Worm (Caenorhabditis elegans) whole organism, L1 larva: ENCODE results near the gene T24B8.3.

Experiments
- C04F5.9 ChIP-seq: sonication (generic microtip); optimal IDR thresholded peaks from 2 replicates; lab custom pipeline; 2016; ENCODE audit warnings: missing genetic modification characterization, missing compliant biosample characterization
- C16A3.4 ChIP-seq: fragments of 150-350 bp; optimal IDR thresholded peaks from 2 replicates; lab custom pipeline; 2014; ENCODE audit warnings: missing biosample characterization, missing genetic modification characterization
- Y116A8C.19 ChIP-seq: sonication (generic microtip); optimal IDR thresholded peaks from 2 replicates; lab custom pipeline; 2016; ENCODE audit warnings: missing compliant biosample characterization, missing genetic modification characterization, borderline replicate concordance
- aha-1 ChIP-seq: fragments of 150-350 bp; optimal IDR thresholded peaks from 2 replicates; lab custom pipeline; 2014; ENCODE audit warnings: missing biosample characterization, missing genetic modification characterization
- alr-1 ChIP-seq: fragments of 200-800 bp; sonication (Bioruptor generic); optimal IDR thresholded peaks from 2 replicates; lab custom pipeline; 2018; ENCODE audit warnings: borderline replicate concordance, mild to moderate bottlenecking, missing genetic modification characterization, missing compliant biosample characterization
- ama-1 ChIP-seq: fragments of 150-350 bp; optimal IDR thresholded peaks from 2 replicates; lab custom pipeline; 2014
- blmp-1 ChIP-seq: fragments of 150-350 bp; optimal IDR thresholded peaks from 2 replicates; lab custom pipeline; 2014; ENCODE audit warnings: missing biosample characterization, missing genetic modification characterization
- ceh-63 ChIP-seq: fragments of 200-800 bp; sonication (Bioruptor generic); optimal IDR thresholded peaks from 2 replicates; lab custom pipeline; 2018; ENCODE audit warnings: mild to moderate bottlenecking, missing genetic modification characterization, missing compliant biosample characterization
- ceh-90 ChIP-seq: sonication (generic microtip); optimal IDR thresholded peaks from 2 replicates; lab custom pipeline; 2016; ENCODE audit warnings: missing genetic modification characterization, missing compliant biosample characterization
- dpl-1 ChIP-seq, 3 experiments: fragments of 150-350 bp in 2 of 3; sonication (generic microtip) in 1 of 3; optimal IDR thresholded peaks; 2 replicates each; lab custom pipeline; 2014 to 2017; ENCODE audit warnings: missing biosample characterization in 3 of 3, missing genetic modification characterization in 3 of 3, missing genetic modification reagents in 3 of 3
- efl-1 ChIP-seq, 4 experiments: fragments of 150-350 bp; optimal IDR thresholded peaks in 3 of 4; peaks in 1 of 4; 1 replicate in 1 of 4; 2 replicates in 3 of 4; lab custom pipeline; 2014; ENCODE audit warnings: missing biosample characterization in 2 of 4, missing genetic modification characterization in 2 of 4, missing genetic modification reagents in 2 of 4
- efl-3 ChIP-seq: fragments of 200-800 bp; sonication (Bioruptor generic); optimal IDR thresholded peaks from 2 replicates; lab custom pipeline; 2018; ENCODE audit warnings: mild to moderate bottlenecking, missing genetic modification characterization, missing compliant biosample characterization
- egl-13 ChIP-seq: sonication (generic microtip); optimal IDR thresholded peaks from 2 replicates; lab custom pipeline; 2016; ENCODE audit warnings: missing genotype, missing genetic modification reagents, missing genetic modification characterization, missing compliant biosample characterization
- elt-2 ChIP-seq: sonication (generic microtip); optimal IDR thresholded peaks from 2 replicates; lab custom pipeline; 2016; ENCODE audit warnings: missing genetic modification characterization, mild to moderate bottlenecking, inconsistent platforms, missing compliant biosample characterization, missing genetic modification reagents
- fkh-4 ChIP-seq: sonication (generic microtip); optimal IDR thresholded peaks from 2 replicates; lab custom pipeline; 2016; ENCODE audit warnings: missing compliant biosample characterization, missing genetic modification characterization, borderline replicate concordance
- fos-1 ChIP-seq: fragments of 150-350 bp; optimal IDR thresholded peaks from 2 replicates; lab custom pipeline; 2014; ENCODE audit warnings: missing biosample characterization, missing genetic modification characterization
- hpl-2 ChIP-seq: fragments of 150-350 bp; optimal IDR thresholded peaks from 2 replicates; lab custom pipeline; 2014; ENCODE audit warnings: missing biosample characterization, missing genetic modification reagents, missing genetic modification characterization
- isw-1 ChIP-seq: fragments of 200-800 bp; sonication (Bioruptor generic); IDR thresholded peaks from 2 replicates; pipeline ENCODE4 v1.3.6; 2022; ENCODE audit warnings: missing genetic modification characterization, missing compliant biosample characterization
- jun-1 ChIP-seq: fragments of 150-350 bp; optimal IDR thresholded peaks from 2 replicates; lab custom pipeline; 2014; ENCODE audit warnings: missing biosample characterization, missing genetic modification reagents, missing genetic modification characterization
- lin-13 ChIP-seq: fragments of 150-350 bp; optimal IDR thresholded peaks from 2 replicates; lab custom pipeline; 2014; ENCODE audit warnings: missing biosample characterization, missing genetic modification reagents, missing genetic modification characterization
- lin-35 ChIP-seq, 2 experiments: fragments of 150-350 bp; optimal IDR thresholded peaks; 2 replicates each; lab custom pipeline; 2014; ENCODE audit warnings: missing biosample characterization in 2 of 2, missing genetic modification characterization in 2 of 2, missing genetic modification reagents in 2 of 2
- lsy-2 ChIP-seq, 2 experiments: fragments of 150-350 bp; optimal IDR thresholded peaks; 2 replicates each; lab custom pipeline; 2014; ENCODE audit warnings: missing biosample characterization in 2 of 2, missing genetic modification characterization in 2 of 2
- mab-9 ChIP-seq: fragments of 200-800 bp; sonication (Bioruptor generic); IDR thresholded peaks from 2 replicates; pipeline ENCODE4 v1.3.6; 2022; ENCODE audit warnings: missing genetic modification reagents, missing genetic modification characterization, missing compliant biosample characterization
- mef-2 ChIP-seq: fragments of 150-350 bp; optimal IDR thresholded peaks from 2 replicates; lab custom pipeline; 2014; ENCODE audit warnings: missing biosample characterization, missing genetic modification characterization
- mep-1 ChIP-seq: fragments of 150-350 bp; optimal IDR thresholded peaks from 2 replicates; lab custom pipeline; 2014; ENCODE audit warnings: missing biosample characterization, missing genetic modification characterization
- nhr-11 ChIP-seq: fragments of 150-350 bp; optimal IDR thresholded peaks from 2 replicates; lab custom pipeline; 2014; ENCODE audit warnings: missing biosample characterization, missing genetic modification characterization
- nhr-12 ChIP-seq: sonication (generic microtip); optimal IDR thresholded peaks from 2 replicates; lab custom pipeline; 2017; ENCODE audit warnings: missing biosample characterization, missing genetic modification characterization
- nhr-20 ChIP-seq: sonication (generic microtip); optimal IDR thresholded peaks from 2 replicates; lab custom pipeline; 2016; ENCODE audit warnings: mild to moderate bottlenecking, missing genetic modification characterization, missing compliant biosample characterization
- nhr-47 ChIP-seq: sonication (generic microtip); optimal IDR thresholded peaks from 2 replicates; lab custom pipeline; 2016; ENCODE audit warnings: mild to moderate bottlenecking, missing genetic modification characterization, moderate library complexity, missing compliant biosample characterization
- nhr-71 ChIP-seq: sonication (generic microtip); optimal IDR thresholded peaks from 2 replicates; lab custom pipeline; 2016; ENCODE audit warnings: mild to moderate bottlenecking, missing genetic modification characterization, moderate library complexity, missing compliant biosample characterization
- nhr-76 ChIP-seq: sonication (generic microtip); optimal IDR thresholded peaks from 2 replicates; lab custom pipeline; 2017; ENCODE audit warnings: missing biosample characterization, missing genetic modification characterization
- nhr-77 ChIP-seq: fragments of 150-350 bp; optimal IDR thresholded peaks from 2 replicates; lab custom pipeline; 2014; ENCODE audit warnings: missing biosample characterization, missing genetic modification characterization
- nhr-85 ChIP-seq: sonication (generic microtip); peaks from one replicate; lab custom pipeline; 2016; ENCODE audit warnings: missing genetic modification characterization, inconsistent platforms, missing compliant biosample characterization
- nhr-90 ChIP-seq: sonication (generic microtip); optimal IDR thresholded peaks from 2 replicates; lab custom pipeline; 2016; ENCODE audit warnings: mild to moderate bottlenecking, missing genetic modification characterization, missing compliant biosample characterization; ENCODE audit not compliant: poor library complexity
- pag-3 ChIP-seq: sonication (generic microtip); optimal IDR thresholded peaks from 2 replicates; lab custom pipeline; 2017; ENCODE audit warnings: missing genetic modification characterization, mild to moderate bottlenecking, missing compliant biosample characterization, antibody characterized with exemption, borderline replicate concordance; ENCODE audit not compliant: insufficient read depth
- pax-3 ChIP-seq: fragments of 200-800 bp; sonication (Bioruptor generic); optimal IDR thresholded peaks from 2 replicates; lab custom pipeline; 2018; ENCODE audit warnings: mild to moderate bottlenecking, missing genetic modification characterization, moderate library complexity, missing compliant biosample characterization
- pqm-1 ChIP-seq: sonication (generic microtip); optimal IDR thresholded peaks from 3 replicates; lab custom pipeline; 2017; ENCODE audit warnings: missing biosample characterization, missing genetic modification characterization
- snpc-4 ChIP-seq: fragments of 150-350 bp; optimal IDR thresholded peaks from 2 replicates; lab custom pipeline; 2014; ENCODE audit warnings: missing biosample characterization, missing genetic modification characterization
- sox-4 ChIP-seq: sonication (generic microtip); optimal IDR thresholded peaks from 2 replicates; lab custom pipeline; 2016; ENCODE audit warnings: missing genetic modification characterization, missing compliant biosample characterization
- swsn-7 ChIP-seq: sonication (generic microtip); optimal IDR thresholded peaks from 2 replicates; lab custom pipeline; 2016; ENCODE audit warnings: missing genetic modification characterization, missing compliant biosample characterization
- tbx-2 ChIP-seq: sonication (generic microtip); optimal IDR thresholded peaks from 2 replicates; lab custom pipeline; 2016; ENCODE audit warnings: missing genetic modification characterization, missing compliant biosample characterization
- tlp-1 ChIP-seq: fragments of 150-350 bp; optimal IDR thresholded peaks from 2 replicates; lab custom pipeline; 2014; ENCODE audit warnings: missing biosample characterization, missing genetic modification characterization
- unc-130 ChIP-seq: fragments of 150-350 bp; optimal IDR thresholded peaks from 2 replicates; lab custom pipeline; 2017; ENCODE audit warnings: missing biosample characterization, missing genetic modification characterization, inconsistent platforms
- unc-62 ChIP-seq: fragments of 150-350 bp; optimal IDR thresholded peaks from 2 replicates; lab custom pipeline; 2014; ENCODE audit warnings: missing biosample characterization, missing genetic modification reagents, missing genetic modification characterization
- unc-86 ChIP-seq: sonication (generic microtip); optimal IDR thresholded peaks from 2 replicates; lab custom pipeline; 2016; ENCODE audit warnings: missing genetic modification characterization, missing compliant biosample characterization
- vab-15 ChIP-seq: sonication (generic microtip); optimal IDR thresholded peaks from 2 replicates; lab custom pipeline; 2017; ENCODE audit warnings: missing genotype, mild to moderate bottlenecking, missing genetic modification characterization, missing compliant biosample characterization
- zag-1 ChIP-seq: fragments of 150-350 bp; optimal IDR thresholded peaks from 2 replicates; lab custom pipeline; 2014; ENCODE audit warnings: missing biosample characterization, missing genetic modification characterization
- zip-4 ChIP-seq: fragments of 200-800 bp; sonication (Bioruptor generic); optimal IDR thresholded peaks from 2 replicates; lab custom pipeline; 2018; ENCODE audit warnings: mild to moderate bottlenecking, missing genetic modification characterization, moderate library complexity, missing compliant biosample characterization
- ztf-11 ChIP-seq, 2 experiments: sonication (generic microtip); optimal IDR thresholded peaks; 2 replicates each; lab custom pipeline; 2016 to 2017; ENCODE audit warnings: missing genetic modification characterization in 2 of 2, missing biosample characterization in 1 of 2, missing compliant biosample characterization in 1 of 2
- ztf-4 ChIP-seq: fragments of 150-350 bp; optimal IDR thresholded peaks from 2 replicates; lab custom pipeline; 2014; ENCODE audit warnings: missing biosample characterization, missing genetic modification characterization

The T24B8.3 gene

ce11 chrII:9056215-9056819 is 4.6 kb downstream of the T24B8.3 start:
- TF ChIP-seq lsy-2 (tag; optimal IDR thresholded peaks at IDR 0.05; lab: Kevin White, UChicago) (peak in 1 of 2 experiments; percentile 43), pag-3 (tag; lab: Kevin White, UChicago) (no peak)

- TF ChIP-seq tlp-1 (no peak), ceh-63 (no peak), efl-1 (optimal IDR thresholded peaks at IDR 0.05; lab: Kevin White, UChicago) (peak; percentile 89 to 91), efl-1 (GFP tag; optimal IDR thresholded peaks at IDR 0.05 in 1 of 2; lab: Kevin White, UChicago) (peak; percentile 89 to 99), tbx-2 (peak; percentile 81), Y116A8C.19 (no peak), unc-130 (peak; percentile 92), fos-1 (tag; lab: Kevin White, UChicago) (peak; percentile 82), jun-1 (tag; lab: Kevin White, UChicago) (peak; percentile 85), nhr-47 (tag; lab: Kevin White, UChicago) (peak; percentile 88), isw-1 (peak; percentile 80), snpc-4 (peak; percentile 78), mab-9 (GFP tag; lab: Robert Waterston, UW) (peak; percentile 44; the same call in 1 of the 2 replicates), ama-1 (lab: Kevin White, UChicago) (peak; percentile 23), nhr-12 (no peak), unc-62 (no peak), ztf-4 (tag; lab: Kevin White, UChicago) (peak; percentile 70), aha-1 (tag; lab: Kevin White, UChicago) (no peak), fkh-4 (tag; lab: Kevin White, UChicago) (no peak), lin-35 (GFP tag; optimal IDR thresholded peaks at IDR 0.05; lab: Kevin White, UChicago) (peak; percentile 90 to 93), C16A3.4 (tag; lab: Kevin White, UChicago) (peak; percentile 96), hpl-2 (peak; percentile 40), sox-4 (peak; percentile 31), lin-13 (GFP tag; lab: Kevin White, UChicago) (peak; percentile 79), unc-86 (tag; lab: Kevin White, UChicago) (peak; percentile 82), elt-2 (no peak), dpl-1 (GFP tag; optimal IDR thresholded peaks at IDR 0.05; lab: Kevin White, UChicago) (peak; percentile 87 to 90 (median 90)), mef-2 (tag; lab: Kevin White, UChicago) (peak; percentile 16), nhr-85 (peak; percentile 92), C04F5.9 (tag; lab: Kevin White, UChicago) (peak; percentile 79), blmp-1 (tag; lab: Kevin White, UChicago) (peak; percentile 88), nhr-76 (no peak), pax-3 (tag; lab: Kevin White, UChicago) (peak; percentile 27), alr-1 (tag; lab: Kevin White, UChicago) (no peak), nhr-11 (no peak), nhr-90 (tag; lab: Kevin White, UChicago) (peak; percentile 75), ceh-90 (tag; lab: Kevin White, UChicago) (no peak), nhr-71 (peak; percentile 91), vab-15 (tag; lab: Kevin White, UChicago) (no peak), pqm-1 (tag; lab: Kevin White, UChicago) (no peak), zag-1 (tag; lab: Kevin White, UChicago) (peak; percentile 52), nhr-77 (peak; percentile 81), efl-3 (GFP tag; lab: Kevin White, UChicago) (no peak), lsy-2 (tag; optimal IDR thresholded peaks at IDR 0.05; lab: Kevin White, UChicago) (peak; percentile 90 to 93), swsn-7 (peak; percentile 87), zip-4 (GFP tag; lab: Kevin White, UChicago) (peak; percentile 26), mep-1 (peak; percentile 99), nhr-20 (tag; lab: Kevin White, UChicago) (peak; percentile 87), ztf-11 (tag; optimal IDR thresholded peaks at IDR 0.05; lab: Kevin White, UChicago) (peak in 1 of 2 experiments; percentile 58), egl-13 (tag; lab: Kevin White, UChicago) (peak; percentile 36)
Observed at ce11 chrII:9054604-9055003, 6.3 kb downstream of the T24B8.3 start, which contains the start of gene chmp-7. Gene chmp-7, plus strand, starts transcription at chrII:9054972.
